Worm (Caenorhabditis elegans) whole organism, young adult: ENCODE data around the gene srh-2.
A peak's percentile ranks its signal among the peaks of the same experiment; 100 is the strongest.

ENCODE experiments used
- B0261.1 ChIP-seq: sonication (generic microtip); optimal IDR thresholded peaks from 2 replicates; lab custom pipeline; 2016; ENCODE audit warnings: mild to moderate bottlenecking, missing genetic modification characterization, moderate library complexity, missing compliant biosample characterization
- C06A6.2 ChIP-seq: fragments of 200-800 bp; sonication (Bioruptor generic); conservative IDR thresholded peaks from 2 replicates; pipeline ENCODE4 v1.3.6; 2022; ENCODE audit warnings: missing genetic modification characterization, missing compliant biosample characterization
- D2030.7 ChIP-seq: fragments of 200-800 bp; sonication (Bioruptor generic); IDR thresholded peaks from 2 replicates; pipeline ENCODE4 v1.3.6; 2022; ENCODE audit warnings: missing genetic modification reagents, missing genetic modification characterization, missing compliant biosample characterization
- F10E7.11 ChIP-seq: sonication (generic microtip); optimal IDR thresholded peaks from 2 replicates; lab custom pipeline; 2017; ENCODE audit warnings: mild to moderate bottlenecking, missing genetic modification characterization, moderate library complexity, missing compliant biosample characterization
- F22D6.2 ChIP-seq: sonication (generic microtip); optimal IDR thresholded peaks from 2 replicates; lab custom pipeline; 2016; ENCODE audit warnings: mild to moderate bottlenecking, missing genetic modification characterization, missing compliant biosample characterization
- F33H1.4 ChIP-seq: fragments of 200-800 bp; sonication (Bioruptor generic); IDR thresholded peaks from 2 replicates; pipeline ENCODE4 v1.3.6; 2022; ENCODE audit warnings: missing genetic modification reagents, missing genetic modification characterization, missing compliant biosample characterization
- F37B4.10 ChIP-seq: fragments of 200-800 bp; sonication (Bioruptor generic); IDR thresholded peaks from 2 replicates; pipeline ENCODE4 v1.3.6; 2022; ENCODE audit warnings: missing genetic modification characterization, missing compliant biosample characterization
- T26A5.8 ChIP-seq: sonication (generic microtip); optimal IDR thresholded peaks from 2 replicates; lab custom pipeline; 2016; ENCODE audit warnings: missing genetic modification characterization, missing compliant biosample characterization
- Y67H2A.10 ChIP-seq: fragments of 200-800 bp; sonication (Bioruptor generic); conservative IDR thresholded peaks from 2 replicates; pipeline ENCODE4 v1.3.6; 2022; ENCODE audit warnings: missing genetic modification reagents, missing genetic modification characterization, missing compliant biosample characterization
- ZK185.1 ChIP-seq: sonication (generic microtip); optimal IDR thresholded peaks from 2 replicates; lab custom pipeline; 2016; ENCODE audit warnings: mild to moderate bottlenecking, missing genetic modification characterization, missing compliant biosample characterization; ENCODE audit not compliant: poor library complexity, severe bottlenecking
- aptf-2 ChIP-seq: fragments of 200-800 bp; sonication (Bioruptor generic); conservative IDR thresholded peaks from 2 replicates; pipeline ENCODE4 v1.3.6; 2022; ENCODE audit warnings: missing genetic modification reagents, missing genetic modification characterization, missing compliant biosample characterization
- bed-2 ChIP-seq: fragments of 200-800 bp; sonication (Bioruptor generic); IDR thresholded peaks from 2 replicates; pipeline ENCODE4 v1.3.6; 2022; ENCODE audit warnings: missing genetic modification reagents, missing genetic modification characterization, missing compliant biosample characterization
- ceh-27 ChIP-seq: fragments of 200-800 bp; sonication (Bioruptor generic); optimal IDR thresholded peaks from 2 replicates; lab custom pipeline; 2018; ENCODE audit warnings: mild to moderate bottlenecking, missing genetic modification characterization, moderate library complexity, missing compliant biosample characterization
- ceh-79 ChIP-seq: sonication (generic microtip); optimal IDR thresholded peaks from 2 replicates; lab custom pipeline; 2017; ENCODE audit warnings: mild to moderate bottlenecking, missing genetic modification characterization, missing compliant biosample characterization
- ceh-91 ChIP-seq: fragments of 200-800 bp; sonication (Bioruptor generic); IDR thresholded peaks from 2 replicates; pipeline ENCODE4 v1.3.6; 2022; ENCODE audit warnings: missing genetic modification reagents, missing genetic modification characterization, missing compliant biosample characterization
- die-1 ChIP-seq: sonication (generic microtip); optimal IDR thresholded peaks from 2 replicates; lab custom pipeline; 2016; ENCODE audit warnings: missing genotype, mild to moderate bottlenecking, missing genetic modification characterization, missing compliant biosample characterization
- efl-1 ChIP-seq: fragments of 150-350 bp; optimal IDR thresholded peaks from 2 replicates; lab custom pipeline; 2014; ENCODE audit warnings: missing biosample characterization, missing genetic modification reagents, missing genetic modification characterization
- egl-18 ChIP-seq: fragments of 200-800 bp; sonication (Bioruptor generic); IDR thresholded peaks from 2 replicates; pipeline ENCODE4 v1.3.6; 2022; ENCODE audit warnings: missing genetic modification reagents, missing genetic modification characterization, missing compliant biosample characterization
- ets-4 ChIP-seq: fragments of 200-800 bp; sonication (Bioruptor generic); optimal IDR thresholded peaks from 2 replicates; lab custom pipeline; 2018; ENCODE audit warnings: mild to moderate bottlenecking, missing genetic modification characterization, missing compliant biosample characterization
- him-1 ChIP-seq: sonication (generic microtip); optimal IDR thresholded peaks from 2 replicates; lab custom pipeline; 2016; ENCODE audit warnings: missing genotype, missing genetic modification reagents, missing genetic modification characterization, missing compliant biosample characterization
- hlh-12 ChIP-seq: sonication (generic microtip); optimal IDR thresholded peaks from 2 replicates; lab custom pipeline; 2016; ENCODE audit warnings: missing genetic modification characterization, missing compliant biosample characterization
- let-607 ChIP-seq, 2 experiments: fragments of 200-800 bp in 1 of 2; sonication (Bioruptor generic) in 1 of 2; sonication (generic microtip) in 1 of 2; optimal IDR thresholded peaks; 2 replicates each; lab custom pipeline; 2016 to 2018; ENCODE audit warnings: mild to moderate bottlenecking in 2 of 2, missing compliant biosample characterization in 2 of 2, missing genetic modification characterization in 2 of 2, moderate library complexity in 2 of 2, missing genotype in 1 of 2
- lin-26 ChIP-seq: fragments of 200-800 bp; sonication (Bioruptor generic); IDR thresholded peaks from 2 replicates; pipeline ENCODE4 v1.3.6; 2022; ENCODE audit warnings: missing genetic modification reagents, missing genetic modification characterization, missing compliant biosample characterization
- lin-35 ChIP-seq, 3 experiments: fragments of 150-350 bp in 2 of 3; sonication (generic microtip) in 1 of 3; optimal IDR thresholded peaks; 2 replicates each; lab custom pipeline; 2014 to 2018; ENCODE audit warnings: missing biosample characterization in 3 of 3, missing genetic modification characterization in 3 of 3, missing genetic modification reagents in 3 of 3
- lsl-1 ChIP-seq: fragments of 200-800 bp; sonication (Bioruptor generic); optimal IDR thresholded peaks from 2 replicates; lab custom pipeline; 2018; ENCODE audit warnings: mild to moderate bottlenecking, missing genetic modification characterization, moderate library complexity, missing compliant biosample characterization
- lsy-27 ChIP-seq: sonication (generic microtip); optimal IDR thresholded peaks from 2 replicates; lab custom pipeline; 2017; ENCODE audit warnings: missing genetic modification characterization, mild to moderate bottlenecking, missing compliant biosample characterization, antibody characterized with exemption, missing genotype, borderline replicate concordance; ENCODE audit not compliant: insufficient read depth
- madf-10 ChIP-seq: sonication (generic microtip); optimal IDR thresholded peaks from 2 replicates; lab custom pipeline; 2016; ENCODE audit warnings: mild to moderate bottlenecking, missing genetic modification characterization, missing compliant biosample characterization
- madf-3 ChIP-seq: fragments of 200-800 bp; sonication (Bioruptor generic); IDR thresholded peaks from 2 replicates; pipeline ENCODE4 v1.3.6; 2022; ENCODE audit warnings: missing genetic modification reagents, missing genetic modification characterization, missing compliant biosample characterization
- mcd-1 ChIP-seq: fragments of 200-800 bp; sonication (Bioruptor generic); IDR thresholded peaks from 2 replicates; pipeline ENCODE4 v1.3.6; 2022; ENCODE audit warnings: missing genetic modification reagents, missing genetic modification characterization, missing compliant biosample characterization
- mxl-1 ChIP-seq: sonication (generic microtip); optimal IDR thresholded peaks from 2 replicates; lab custom pipeline; 2016; ENCODE audit warnings: missing genetic modification characterization, missing compliant biosample characterization
- nfya-2 ChIP-seq: fragments of 200-800 bp; sonication (Bioruptor generic); IDR thresholded peaks from 2 replicates; pipeline ENCODE4 v1.3.6; 2022; ENCODE audit warnings: missing genetic modification reagents, missing genetic modification characterization, missing compliant biosample characterization
- nfyb-1 ChIP-seq: fragments of 200-800 bp; sonication (Bioruptor generic); IDR thresholded peaks from 2 replicates; pipeline ENCODE4 v1.3.6; 2022; ENCODE audit warnings: missing genetic modification reagents, missing genetic modification characterization, missing compliant biosample characterization
- nhr-27 ChIP-seq: fragments of 200-800 bp; sonication (Bioruptor generic); optimal IDR thresholded peaks from 2 replicates; lab custom pipeline; 2018; ENCODE audit warnings: mild to moderate bottlenecking, missing genetic modification characterization, moderate library complexity, missing compliant biosample characterization
- nhr-80 ChIP-seq: sonication (generic microtip); optimal IDR thresholded peaks from 2 replicates; lab custom pipeline; 2016; ENCODE audit warnings: missing genetic modification characterization, missing compliant biosample characterization
- nhr-90 ChIP-seq: sonication (generic microtip); optimal IDR thresholded peaks from 2 replicates; lab custom pipeline; 2016; ENCODE audit warnings: missing genotype, mild to moderate bottlenecking, missing genetic modification characterization, missing compliant biosample characterization
- repo-1 ChIP-seq: sonication (generic microtip); optimal IDR thresholded peaks from 2 replicates; lab custom pipeline; 2017; ENCODE audit warnings: mild to moderate bottlenecking, missing genetic modification characterization, missing compliant biosample characterization
- rpc-1 ChIP-seq, 2 experiments: fragments of 150-350 bp in 1 of 2; sonication (generic microtip) in 1 of 2; optimal IDR thresholded peaks; 2 replicates each; lab custom pipeline; 2014 to 2018; ENCODE audit warnings: missing biosample characterization in 1 of 2, missing genetic modification characterization in 1 of 2, missing genetic modification reagents in 1 of 2, missing genotype in 1 of 2
- sdz-38 ChIP-seq: sonication (generic microtip); optimal IDR thresholded peaks from 2 replicates; lab custom pipeline; 2016; ENCODE audit warnings: missing genotype, missing genetic modification characterization, missing compliant biosample characterization
- sea-2 ChIP-seq: fragments of 200-800 bp; sonication (Bioruptor generic); IDR thresholded peaks from 2 replicates; pipeline ENCODE4 v1.3.6; 2022; ENCODE audit warnings: missing genetic modification characterization, missing compliant biosample characterization
- somi-1 ChIP-seq: fragments of 200-800 bp; sonication (Bioruptor generic); optimal IDR thresholded peaks from 2 replicates; lab custom pipeline; 2018; ENCODE audit warnings: mild to moderate bottlenecking, missing genetic modification characterization, missing compliant biosample characterization
- tbx-9 ChIP-seq: sonication (generic microtip); optimal IDR thresholded peaks from 2 replicates; lab custom pipeline; 2016; ENCODE audit warnings: borderline replicate concordance, missing genetic modification characterization, inconsistent platforms, missing compliant biosample characterization
- tlf-1 ChIP-seq: fragments of 200-800 bp; sonication (Bioruptor generic); optimal IDR thresholded peaks from 2 replicates; lab custom pipeline; 2018; ENCODE audit warnings: mild to moderate bottlenecking, missing genetic modification characterization, missing compliant biosample characterization
- unc-130 ChIP-seq: sonication (generic microtip); optimal IDR thresholded peaks from 2 replicates; lab custom pipeline; 2016; ENCODE audit warnings: missing genetic modification reagents, missing genetic modification characterization, missing compliant biosample characterization
- unc-62 ChIP-seq: fragments of 150-350 bp; optimal IDR thresholded peaks from 2 replicates; lab custom pipeline; 2014; ENCODE audit warnings: missing biosample characterization, missing genetic modification reagents, missing genetic modification characterization
- zim-3 ChIP-seq: sonication (generic microtip); optimal IDR thresholded peaks from 2 replicates; lab custom pipeline; 2017; ENCODE audit warnings: mild to moderate bottlenecking, missing genetic modification characterization, moderate library complexity, missing compliant biosample characterization
- ztf-22 ChIP-seq: fragments of 200-800 bp; sonication (Bioruptor generic); optimal IDR thresholded peaks from 2 replicates; lab custom pipeline; 2018; ENCODE audit warnings: mild to moderate bottlenecking, missing genetic modification characterization, moderate library complexity, missing compliant biosample characterization
- ztf-25 ChIP-seq: fragments of 200-800 bp; sonication (Bioruptor generic); IDR thresholded peaks from 2 replicates; pipeline ENCODE4 v1.3.6; 2022; ENCODE audit warnings: missing genetic modification reagents, missing genetic modification characterization, missing compliant biosample characterization
- ztf-26 ChIP-seq: sonication (generic microtip); optimal IDR thresholded peaks from 2 replicates; lab custom pipeline; 2017; ENCODE audit warnings: missing genetic modification characterization, missing compliant biosample characterization
- ztf-28 ChIP-seq: fragments of 200-800 bp; sonication (Bioruptor generic); IDR thresholded peaks from 2 replicates; pipeline ENCODE4 v1.3.6; 2022; ENCODE audit warnings: missing genetic modification reagents, missing genetic modification characterization, missing compliant biosample characterization
- ztf-3 ChIP-seq: fragments of 200-800 bp; sonication (Bioruptor generic); optimal IDR thresholded peaks from 2 replicates; lab custom pipeline; 2018; ENCODE audit warnings: mild to moderate bottlenecking, missing genetic modification characterization, missing compliant biosample characterization

Gene srh-2

DNA sequence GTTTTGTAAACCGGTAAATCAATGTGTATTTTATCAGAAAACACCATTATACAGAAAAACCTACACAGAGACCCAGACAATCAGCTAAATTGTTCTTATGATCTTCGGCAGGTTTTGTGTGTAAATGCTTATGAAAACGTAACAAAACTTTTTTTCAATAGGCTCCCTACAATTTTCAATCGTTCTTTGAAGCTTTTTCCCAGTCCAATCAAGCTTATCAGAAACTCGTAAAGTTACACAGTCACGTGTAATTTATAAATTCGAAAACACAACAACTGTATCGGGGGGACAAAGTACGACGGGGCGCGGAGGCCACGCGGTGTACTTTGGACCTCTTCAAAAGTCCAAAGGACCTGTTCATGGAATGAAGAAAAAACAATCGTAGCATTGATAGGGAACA is 2.1 kb downstream of the srh-2 start (continued):
- TF ChIP-seq sdz-38 (tag; lab: Kevin White, UChicago) (no peak), ceh-79 (tag; lab: Kevin White, UChicago) (no peak), unc-130 (no peak), nfya-2 (GFP tag; lab: Robert Waterston, UW) (no peak), die-1 (tag; lab: Kevin White, UChicago) (no peak), aptf-2 (no peak), tlf-1 (GFP tag; lab: Kevin White, UChicago) (peak; percentile 46), ets-4 (no peak), lsy-27 (tag; lab: Kevin White, UChicago) (no peak), ztf-22 (GFP tag; lab: Kevin White, UChicago) (peak; percentile 39), F22D6.2 (tag; lab: Kevin White, UChicago) (no peak), him-1 (tag; lab: Kevin White, UChicago) (no peak), nfyb-1 (GFP tag; lab: Robert Waterston, UW) (peak; percentile 81), D2030.7 (GFP tag; lab: Robert Waterston, UW) (no peak), ztf-3 (GFP tag; lab: Kevin White, UChicago) (no peak), ztf-28 (GFP tag; lab: Robert Waterston, UW) (no peak), lin-35 (GFP tag; optimal IDR thresholded peaks at IDR 0.05; lab: Kevin White, UChicago) (no peak), ztf-25 (no peak), sea-2 (no peak), ceh-91 (GFP tag; lab: Robert Waterston, UW) (no peak), efl-1 (GFP tag; lab: Kevin White, UChicago) (no peak), ZK185.1 (tag; lab: Kevin White, UChicago) (peak; percentile 25), rpc-1 (optimal IDR thresholded peaks at IDR 0.05; lab: Kevin White, UChicago) (no peak), rpc-1 (tag; optimal IDR thresholded peaks at IDR 0.05; lab: Kevin White, UChicago) (no peak), mcd-1 (GFP tag; lab: Robert Waterston, UW) (no peak), let-607 (tag; optimal IDR thresholded peaks at IDR 0.05; lab: Kevin White, UChicago) (no peak), madf-3 (0 out of 2 replicates have a peak, but pooled peaks have one; percentile 47), repo-1 (tag; lab: Kevin White, UChicago) (peak; percentile 56), ceh-27 (GFP tag; lab: Kevin White, UChicago) (no peak), madf-10 (no peak), ztf-26 (tag; lab: Kevin White, UChicago) (peak; percentile 20), F33H1.4 (GFP tag; lab: Robert Waterston, UW) (no peak), B0261.1 (tag; lab: Kevin White, UChicago) (no peak), T26A5.8 (no peak), C06A6.2 (GFP tag; lab: Robert Waterston, UW) (no peak; the same call in 1 of the 2 replicates), F37B4.10 (GFP tag; lab: Robert Waterston, UW) (no peak), tbx-9 (no peak), egl-18 (GFP tag; lab: Robert Waterston, UW) (no peak), mxl-1 (no peak), nhr-27 (tag; lab: Kevin White, UChicago) (no peak), Y67H2A.10 (GFP tag; lab: Robert Waterston, UW) (no peak), zim-3 (tag; lab: Kevin White, UChicago) (no peak), nhr-80 (tag; lab: Kevin White, UChicago) (peak; percentile 54), lin-26 (GFP tag; lab: Robert Waterston, UW) (0 out of 2 replicates have a peak, but pooled peaks have one; percentile 24), unc-62 (GFP tag; lab: Kevin White, UChicago) (no peak), bed-2 (GFP tag; lab: Robert Waterston, UW) (no peak), lsl-1 (GFP tag; lab: Kevin White, UChicago) (no peak), hlh-12 (tag; lab: Kevin White, UChicago) (no peak), F10E7.11 (no peak), somi-1 (GFP tag; lab: Kevin White, UChicago) (peak; percentile 25), nhr-90 (no peak)
